Worm (Caenorhabditis elegans): ENCODE data around the gene mys-1.
"Not testable (repeated sequence)": the region's sequence is repeated elsewhere in the genome, so short reads cannot be mapped to it uniquely, and the experiment has no call there.

The mys-1 gene

ce11 chrV:7059350-7059749 lies 25.1 kb downstream of the mys-1 start, which contains the start of gene mdt-6:
mdt-6 (minus strand) TSS chrV:7059624.
- TF ChIP-seq unc-62 (GFP tag; optimal IDR thresholded peaks at IDR 0.05), result no peak

ce11 chrV:7057795-7058194 lies 26.7 kb downstream of the mys-1 start, which contains the start of gene Y57E12AL.2:
Y57E12AL.2 (plus strand) TSS chrV:7058095.
- TF ChIP-seq unc-62 (GFP tag; optimal IDR thresholded peaks at IDR 0.05), result not testable (repeated sequence)

ce11 chrV:7054598-7054997 lies 29.9 kb downstream of the mys-1 start, which contains the start of gene spig-8:
spig-8 (plus strand) TSS chrV:7054898.
- no peak for TF ChIP-seq unc-62 (GFP tag; optimal IDR thresholded peaks at IDR 0.05)

- no peak for TF ChIP-seq unc-62 (GFP tag; optimal IDR thresholded peaks at IDR 0.05)
Observed at ce11 chrV:7053100-7053499, 31.4 kb downstream of the mys-1 start, which contains the start of gene txt-17. txt-17 (minus strand) TSS chrV:7053200.

ce11 chrV:7051133-7051765 lies 33.2 kb downstream of the mys-1 start, which contains the start of the genes tofu-2 and spig-1:
tofu-2 (minus strand) TSS chrV:7051248.
spig-1 (plus strand) TSS chrV:7051715.
- no peak for TF ChIP-seq unc-62 (GFP tag; optimal IDR thresholded peaks at IDR 0.05)

ce11 chrV:7050153-7050552 lies 34.3 kb downstream of the mys-1 start:
- TF ChIP-seq unc-62 (GFP tag; optimal IDR thresholded peaks at IDR 0.05), result no peak

- TF ChIP-seq unc-62 (GFP tag; optimal IDR thresholded peaks at IDR 0.05), result no peak
Observed at ce11 chrV:7047512-7047911, 37.0 kb downstream of the mys-1 start, which contains the start of gene F20A1.8. F20A1.8 (minus strand) TSS chrV:7047612.

- no peak for TF ChIP-seq unc-62 (GFP tag; optimal IDR thresholded peaks at IDR 0.05)
Observed at ce11 chrV:7046005-7046404, 38.5 kb downstream of the mys-1 start, which contains the start of gene F20A1.2. F20A1.2 (plus strand) TSS chrV:7046305.

ce11 chrV:7036475-7036874 lies 48.0 kb downstream of the mys-1 start, which contains the start of gene twk-11:
twk-11 (minus strand) TSS chrV:7036575.
- TF ChIP-seq unc-62 (GFP tag; optimal IDR thresholded peaks at IDR 0.05), result no peak
